Fruit fly (Drosophila melanogaster): ENCODE results near the gene Ugt36A1.
A peak's percentile ranks its signal among the peaks of the same experiment; 100 is the strongest.

The Ugt36A1 gene

DNA sequence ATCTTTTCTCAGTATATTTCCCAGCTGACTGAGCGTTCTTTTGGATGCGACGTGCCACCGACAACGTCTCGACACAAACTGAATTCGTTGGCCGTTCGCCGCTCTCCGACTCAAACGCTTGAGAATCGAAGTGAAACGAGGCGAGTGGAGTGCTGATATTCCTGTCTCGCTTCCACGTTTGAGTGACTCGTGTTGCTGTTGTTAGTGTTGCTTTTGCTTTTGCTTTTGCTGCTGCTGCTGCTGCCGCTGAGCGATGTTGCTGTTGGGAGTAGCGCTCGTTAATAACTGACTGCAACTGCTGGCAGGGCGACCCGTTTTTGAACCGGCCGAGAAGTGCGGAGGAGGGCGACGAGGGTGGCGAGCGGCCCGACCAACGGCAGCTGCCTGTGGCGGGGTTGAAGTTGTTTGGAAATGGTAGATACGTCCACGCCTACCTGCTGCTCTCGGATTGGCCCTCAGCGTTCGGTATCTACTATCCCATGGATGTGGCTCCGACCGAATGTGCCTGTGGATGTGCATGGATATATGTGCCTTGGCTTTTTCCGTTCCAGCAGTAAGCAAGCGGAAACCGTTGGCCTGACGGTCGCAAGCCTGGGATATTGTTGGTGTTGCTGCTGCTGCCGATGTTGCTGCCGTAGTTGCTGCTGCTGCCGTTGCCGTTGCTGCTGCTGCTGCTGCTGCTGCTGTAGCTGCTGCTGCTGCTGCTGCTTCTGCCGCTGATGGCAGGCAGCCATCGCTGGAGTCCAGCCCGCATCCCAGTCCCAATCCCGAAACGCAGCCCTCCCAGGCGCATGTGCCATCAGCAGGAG, 12.2 kb upstream of the Ugt36A1 start, which contains the start of gene odd (continued):
- peak; percentile 54 for TF ChIP-seq amos (GFP tag; IDR thresholded peaks at IDR 0.05; ENCODE audit: partially characterized antibody)
- TF ChIP-seq Nf-YB (GFP tag; optimal IDR thresholded peaks at IDR 0.05): peak; percentile 99
- TF ChIP-seq CG10543 (GFP tag; optimal IDR thresholded peaks at IDR 0.05): peak; percentile 10
- TF ChIP-seq chinmo (GFP tag; IDR thresholded peaks at IDR 0.05; ENCODE audit: partially characterized antibody): peak; percentile 96
- TF ChIP-seq HLH4C (GFP tag; IDR thresholded peaks at IDR 0.05; ENCODE audit: partially characterized antibody): peak; percentile 29; the same call in 1 of the 3 replicates
- TF ChIP-seq dysf (GFP tag; IDR thresholded peaks at IDR 0.05): no peak
- peak; percentile 21 for TF ChIP-seq sens (GFP tag)
- TF ChIP-seq CG1832 (GFP tag; optimal IDR thresholded peaks at IDR 0.05): peak; percentile 79
- TF ChIP-seq CG2199 (GFP tag; IDR thresholded peaks at IDR 0.05): no peak
- no peak for TF ChIP-seq CG16863 (GFP tag; optimal IDR thresholded peaks at IDR 0.05)
- TF ChIP-seq chm (GFP tag; IDR thresholded peaks at IDR 0.05): peak; percentile 33; the same call in 1 of the 2 replicates
- TF ChIP-seq bbx (GFP tag; IDR thresholded peaks at IDR 0.05; ENCODE audit: partially characterized antibody): peak; percentile 70
- TF ChIP-seq Adf1 (GFP tag; IDR thresholded peaks at IDR 0.05): peak; percentile 80
- TF ChIP-seq CG42726 (GFP tag; IDR thresholded peaks at IDR 0.05; ENCODE audit: partially characterized antibody): peak; percentile 55; the same call in 1 of the 2 replicates
- TF ChIP-seq C15 (GFP tag; IDR thresholded peaks at IDR 0.05): no peak
- peak; percentile 50; the same call in 1 of the 2 replicates for TF ChIP-seq nerfin-2 (GFP tag; IDR thresholded peaks at IDR 0.05; ENCODE audit: partially characterized antibody)
- TF ChIP-seq tll (GFP tag; optimal IDR thresholded peaks at IDR 0.05): peak in 1 of 2 experiments; percentile 80
- 0 out of 2 replicates have a peak, but pooled peaks have one; percentile 34 for TF ChIP-seq CG5953 (GFP tag; IDR thresholded peaks at IDR 0.05)
- 0 out of 4 replicates have a peak, but pooled peaks have one; percentile 36 for TF ChIP-seq Dll (GFP tag; IDR thresholded peaks at IDR 0.05; ENCODE audit: partially characterized antibody)
- TF ChIP-seq fd102C (GFP tag; optimal IDR thresholded peaks at IDR 0.05): peak; percentile 62
- TF ChIP-seq Dref (GFP tag; IDR thresholded peaks at IDR 0.05): 0 out of 2 replicates have a peak, but pooled peaks have one; percentile 19
- TF ChIP-seq CG16813 (GFP tag; IDR thresholded peaks at IDR 0.05; ENCODE audit: partially characterized antibody): peak; percentile 48; the same call in 1 of the 3 replicates
- TF ChIP-seq seq (GFP tag; IDR thresholded peaks at IDR 0.05): 0 out of 2 replicates have a peak, but pooled peaks have one; percentile 21
- TF ChIP-seq sim (GFP tag; IDR thresholded peaks at IDR 0.05): no peak
- TF ChIP-seq ato (GFP tag; IDR thresholded peaks at IDR 0.05; ENCODE audit: partially characterized antibody): peak; percentile 61
- TF ChIP-seq GATAe (GFP tag; conservative IDR thresholded peaks at IDR 0.05): no peak
- TF ChIP-seq ro (GFP tag; IDR thresholded peaks at IDR 0.05): no peak
- no peak for TF ChIP-seq CG32532 (GFP tag; IDR thresholded peaks at IDR 0.05)
- TF ChIP-seq Scr (GFP tag; IDR thresholded peaks at IDR 0.05; ENCODE audit: partially characterized antibody): peak; percentile 45; the same call in 1 of the 2 replicates
- TF ChIP-seq zfh1 (GFP tag; IDR thresholded peaks at IDR 0.05): 0 out of 3 replicates have a peak, but pooled peaks have one; percentile 25
- peak; percentile 51 for TF ChIP-seq cg (GFP tag; optimal IDR thresholded peaks at IDR 0.05)
- TF ChIP-seq CG6791 (GFP tag; IDR thresholded peaks at IDR 0.05; ENCODE audit: partially characterized antibody): peak; percentile 69; the same call in 2 of the 3 replicates
- TF ChIP-seq Bgb (GFP tag; IDR thresholded peaks at IDR 0.05; ENCODE audit: partially characterized antibody): peak; percentile 74
- TF ChIP-seq CG4360 (GFP tag; IDR thresholded peaks at IDR 0.05): peak; percentile 69
- TF ChIP-seq CG7745 (tag; optimal IDR thresholded peaks at IDR 0.05): peak; percentile 40
- TF ChIP-seq CG6683 (GFP tag; optimal IDR thresholded peaks at IDR 0.05): no peak
- TF ChIP-seq bab2 (GFP tag; optimal IDR thresholded peaks at IDR 0.05): no peak
- TF ChIP-seq CG17829 (tag; optimal IDR thresholded peaks at IDR 0.05): peak; percentile 100
- peak; percentile 75; the same call in 2 of the 3 replicates for TF ChIP-seq zen2 (GFP tag; IDR thresholded peaks at IDR 0.05; ENCODE audit: partially characterized antibody)
- TF ChIP-seq HmgZ (tag; optimal IDR thresholded peaks at IDR 0.05): peak; percentile 5
- TF ChIP-seq Antp (GFP tag; optimal IDR thresholded peaks at IDR 0.05): no peak
- TF ChIP-seq Jarid2 (GFP tag; optimal IDR thresholded peaks at IDR 0.05): peak; percentile 97
- peak; percentile 84 for TF ChIP-seq CG10321 (GFP tag; IDR thresholded peaks at IDR 0.05)
- TF ChIP-seq CG10959 (GFP tag; IDR thresholded peaks at IDR 0.05): no peak
- no peak for TF ChIP-seq pita (GFP tag; optimal IDR thresholded peaks at IDR 0.05)
- TF ChIP-seq CG13287 (GFP tag; IDR thresholded peaks at IDR 0.05; ENCODE audit: partially characterized antibody): peak; percentile 31; the same call in 1 of the 2 replicates
